Fruit fly (Drosophila melanogaster): ENCODE results near the gene Gss2.
"Not testable (repeated sequence)": the region's sequence is repeated elsewhere in the genome, so short reads cannot be mapped to it uniquely, and the experiment has no call there.

Gene Gss2

DNA sequence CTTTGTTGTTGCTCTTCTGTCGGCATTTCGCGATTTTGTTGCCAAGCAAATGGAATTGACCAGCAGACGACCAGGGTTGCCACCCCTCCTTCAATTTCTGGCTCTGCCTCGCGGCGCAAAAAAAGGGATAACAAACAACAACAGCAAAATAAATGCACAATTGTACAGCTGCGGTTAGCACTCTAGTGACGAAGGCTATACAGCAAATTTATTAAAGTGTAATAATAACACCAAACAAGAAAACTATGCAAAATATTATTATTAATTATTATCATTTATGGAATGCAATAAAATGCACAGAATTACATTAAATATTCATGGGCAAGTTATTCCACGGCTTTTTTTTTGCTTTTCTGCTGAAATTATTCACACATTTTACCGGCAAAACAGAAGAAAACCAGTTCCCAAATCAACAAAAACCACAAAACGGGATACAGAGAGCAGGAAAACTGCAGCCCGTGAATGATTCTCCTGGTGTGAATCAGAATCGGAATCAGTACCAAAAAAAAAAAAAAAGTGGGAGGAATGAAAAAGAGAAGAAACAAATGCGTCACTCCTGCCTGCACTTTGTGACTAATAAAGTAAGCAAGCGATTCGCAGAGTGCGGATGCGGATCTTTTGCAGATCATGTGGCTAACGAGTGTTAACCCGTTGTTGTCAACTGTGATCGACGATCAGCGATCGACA, 20.1 kb upstream of the Gss2 start:
- TF ChIP-seq noc (tag; optimal IDR thresholded peaks at IDR 0.05), result no peak

DNA sequence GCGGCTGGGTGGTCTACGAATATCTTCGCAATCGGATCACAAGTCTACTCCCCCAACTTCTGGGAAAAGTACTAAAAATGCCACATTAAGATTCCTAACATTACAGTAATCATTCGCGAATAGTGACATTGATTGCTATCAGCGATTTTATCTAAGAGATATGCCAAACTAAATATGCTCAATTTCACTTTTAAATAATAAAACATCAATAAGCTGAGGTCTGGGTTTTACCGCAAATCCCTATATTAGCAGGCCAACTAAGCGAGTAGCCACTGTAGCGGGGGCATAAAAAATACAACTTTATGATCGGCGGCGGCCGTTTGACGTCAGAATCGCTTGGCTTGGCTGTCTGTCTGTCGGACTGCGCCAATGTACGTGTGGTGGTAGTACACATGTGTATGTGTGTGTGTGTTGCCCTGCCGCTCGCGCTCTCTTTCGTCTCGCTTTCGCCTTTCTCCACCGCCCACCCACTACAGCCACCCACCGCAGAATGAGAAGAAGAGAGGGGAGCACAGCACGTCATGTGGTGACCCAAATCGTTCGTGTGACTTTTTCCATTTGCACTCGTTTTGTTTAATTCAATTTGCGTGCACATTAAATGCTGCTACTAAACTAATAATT, 19.1 kb upstream of the Gss2 start:
- TF ChIP-seq noc (tag; optimal IDR thresholded peaks at IDR 0.05), result peak; percentile 99

DNA sequence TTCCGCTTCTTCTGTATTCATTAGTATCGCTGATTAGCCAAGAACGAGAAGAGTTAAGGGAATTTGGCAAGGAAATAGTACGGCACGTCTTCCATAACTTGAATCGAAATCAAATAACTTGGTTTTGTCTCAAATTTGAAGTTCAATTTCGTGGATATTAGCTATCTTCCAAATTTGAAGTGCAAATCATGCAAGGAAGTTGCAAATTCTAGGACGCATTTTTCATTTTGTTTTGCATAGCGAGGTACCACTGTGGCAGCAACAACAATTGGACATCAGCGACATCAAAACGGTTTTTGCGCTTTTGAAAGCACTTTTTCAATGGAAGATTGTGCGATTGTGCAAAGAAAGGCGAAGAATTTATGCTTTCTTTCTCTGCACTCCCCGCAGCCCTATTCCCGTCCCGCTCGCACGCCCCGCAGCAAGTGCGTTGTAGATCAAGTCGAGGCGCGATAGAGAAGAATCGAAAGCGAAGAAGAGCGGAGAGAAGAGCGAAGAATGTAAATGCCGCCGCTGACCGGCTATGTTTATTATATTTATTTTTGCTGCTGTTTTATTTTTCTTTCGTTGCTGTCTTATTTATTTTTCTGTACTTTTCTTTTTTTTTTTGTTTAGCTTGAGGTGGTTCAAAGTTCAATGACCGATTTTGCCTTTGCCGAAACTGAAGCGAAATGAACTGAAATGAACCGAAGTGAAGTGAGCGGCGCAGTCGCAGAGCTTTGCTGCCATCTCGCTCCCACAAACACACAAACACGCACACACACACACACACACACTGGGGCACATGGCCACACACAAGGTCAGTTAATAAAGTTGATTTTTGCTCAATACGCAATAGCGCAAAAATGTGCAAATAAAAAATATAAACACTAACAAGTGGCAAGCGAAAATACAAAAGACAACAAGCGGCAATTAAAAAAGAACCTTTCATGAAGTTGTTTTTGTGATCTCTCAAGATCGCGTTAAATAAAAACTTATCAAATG, 18.1 kb upstream of the Gss2 start:
- peak; percentile 91 for TF ChIP-seq noc (tag; optimal IDR thresholded peaks at IDR 0.05)

DNA sequence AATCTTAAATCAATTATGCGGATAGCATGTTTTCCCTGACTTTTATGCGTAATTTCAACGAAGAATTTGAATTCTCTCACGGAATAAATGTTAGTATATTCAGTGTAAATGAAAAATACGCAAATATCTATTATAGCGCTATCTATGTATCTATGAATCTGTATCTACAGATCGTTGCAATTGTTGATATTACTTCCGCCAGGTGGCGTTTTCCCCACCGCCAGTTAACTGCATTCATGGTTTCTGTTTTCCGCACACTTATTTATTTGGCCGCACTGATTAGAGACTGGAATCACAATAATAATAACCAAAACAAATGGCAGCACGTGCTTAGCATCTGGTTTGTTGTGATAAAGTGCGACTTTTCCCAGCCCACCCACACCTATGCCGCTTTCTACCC, 16.7 kb upstream of the Gss2 start:
- no peak for TF ChIP-seq noc (tag; optimal IDR thresholded peaks at IDR 0.05)

DNA sequence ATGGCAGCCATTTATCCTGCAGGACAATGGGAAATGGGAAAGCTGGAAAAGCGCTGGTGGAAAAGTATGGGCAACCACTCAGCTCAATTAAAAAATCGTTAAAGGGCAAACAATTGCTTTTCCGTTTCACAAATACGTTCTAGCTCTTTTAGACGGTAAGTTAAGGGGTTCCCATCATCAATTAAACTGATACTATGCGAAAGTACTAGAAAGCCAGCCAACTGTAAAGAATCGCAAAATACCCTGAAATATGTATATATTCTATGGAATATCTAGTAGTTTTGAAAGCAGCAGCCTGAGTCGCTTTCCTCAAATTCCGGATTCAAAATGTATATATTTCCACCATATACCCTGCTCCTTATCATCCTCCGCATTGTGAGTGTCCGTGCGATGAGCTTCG, 16.1 kb upstream of the Gss2 start, which contains the start of gene CG12985:
Gene CG12985, plus strand, starts transcription at position 301 of the 400 bp plus-strand sequence.
- TF ChIP-seq noc (tag; optimal IDR thresholded peaks at IDR 0.05), result no peak

DNA sequence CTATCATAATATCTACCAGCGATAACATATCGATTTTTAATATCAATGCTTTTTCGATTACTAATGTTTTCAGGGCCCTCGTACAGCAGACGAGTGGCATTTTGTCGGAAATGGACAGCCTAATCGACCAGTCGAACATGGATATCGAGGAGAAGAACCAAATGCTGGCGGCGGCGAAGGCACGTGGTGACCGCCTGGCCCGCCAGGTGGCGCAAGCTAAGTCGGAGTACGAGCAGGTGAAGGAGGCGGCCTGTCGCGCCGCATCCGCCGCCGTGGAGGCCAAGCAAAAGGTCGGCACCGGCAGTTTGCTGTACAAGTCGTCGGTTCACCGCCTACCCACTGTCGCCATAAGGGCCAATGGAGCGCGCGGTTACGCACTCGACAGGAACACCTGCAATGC, 14.9 kb upstream of the Gss2 start:
- no peak for TF ChIP-seq noc (tag; optimal IDR thresholded peaks at IDR 0.05)

DNA sequence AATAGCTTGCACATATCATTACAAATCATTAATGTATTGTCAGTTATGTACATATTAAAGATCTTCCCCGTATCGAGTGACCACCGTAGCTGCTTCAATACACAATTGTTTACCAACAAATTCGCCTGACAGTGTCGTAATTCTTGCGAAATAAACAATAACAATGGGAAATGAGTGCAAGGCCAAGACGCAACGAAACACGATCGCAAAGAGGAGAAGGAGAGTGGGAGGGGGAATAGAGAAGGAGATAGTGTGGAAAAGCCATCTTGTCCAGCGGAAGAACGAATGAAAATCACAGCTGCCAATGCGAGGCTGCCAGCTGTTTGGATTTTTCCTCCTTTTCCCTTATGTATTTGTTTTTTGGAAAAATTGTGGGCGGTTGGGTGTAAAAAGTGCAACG, 14.2 kb upstream of the Gss2 start:
- TF ChIP-seq noc (tag; optimal IDR thresholded peaks at IDR 0.05), result no peak

DNA sequence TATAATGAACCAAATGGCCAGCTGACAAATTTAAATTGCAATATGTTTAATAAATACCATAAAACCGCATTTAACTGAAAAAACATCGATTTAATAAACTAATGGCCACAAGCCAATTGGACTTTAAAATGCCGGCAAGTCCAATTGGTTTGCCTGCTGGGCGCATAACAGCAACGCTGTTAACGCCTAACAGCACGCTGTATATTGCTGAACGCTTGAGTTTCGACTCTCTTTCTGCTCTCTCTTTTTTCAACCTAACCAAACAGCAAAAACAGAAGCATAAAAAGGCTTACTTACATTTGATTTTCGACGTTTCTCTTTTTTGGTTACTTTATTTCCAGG, 13.4 kb upstream of the Gss2 start:
- no peak for TF ChIP-seq noc (tag; optimal IDR thresholded peaks at IDR 0.05)

DNA sequence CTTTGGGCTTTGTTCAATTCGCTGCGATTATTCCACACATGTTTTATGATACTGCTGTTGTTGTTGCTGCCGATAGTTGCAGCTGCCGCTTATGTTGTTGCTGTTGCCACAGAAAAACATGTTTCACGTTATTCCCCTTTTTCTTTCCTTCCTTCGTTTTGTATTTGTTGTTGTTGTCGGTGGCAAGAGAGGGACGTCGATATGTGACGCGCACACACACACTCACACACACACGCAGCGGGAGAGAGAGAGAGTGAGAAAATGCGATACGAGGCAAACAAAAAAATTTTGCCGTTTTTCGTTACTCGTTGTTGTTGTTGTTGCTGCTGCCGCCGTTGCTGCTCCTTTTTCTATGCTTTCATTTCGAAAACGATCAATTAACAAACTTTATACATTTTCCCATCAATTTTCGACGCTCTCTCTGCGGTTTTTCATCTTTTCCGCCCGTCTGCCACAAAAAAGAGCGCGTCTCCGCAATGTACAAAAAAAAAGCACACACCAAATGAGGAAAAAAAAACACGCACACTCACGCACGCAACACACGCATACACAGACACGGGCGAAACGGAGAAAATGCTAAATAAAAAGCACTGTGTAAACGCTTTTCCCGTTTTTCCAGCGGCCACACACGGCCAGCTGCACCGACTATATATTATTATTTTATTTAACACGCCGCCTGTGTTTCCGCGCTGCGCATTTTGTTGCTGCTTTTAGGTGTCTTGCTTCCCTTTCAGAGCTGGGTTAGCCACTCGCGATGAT, 12.9 kb upstream of the Gss2 start:
- no peak for TF ChIP-seq noc (tag; optimal IDR thresholded peaks at IDR 0.05)

DNA sequence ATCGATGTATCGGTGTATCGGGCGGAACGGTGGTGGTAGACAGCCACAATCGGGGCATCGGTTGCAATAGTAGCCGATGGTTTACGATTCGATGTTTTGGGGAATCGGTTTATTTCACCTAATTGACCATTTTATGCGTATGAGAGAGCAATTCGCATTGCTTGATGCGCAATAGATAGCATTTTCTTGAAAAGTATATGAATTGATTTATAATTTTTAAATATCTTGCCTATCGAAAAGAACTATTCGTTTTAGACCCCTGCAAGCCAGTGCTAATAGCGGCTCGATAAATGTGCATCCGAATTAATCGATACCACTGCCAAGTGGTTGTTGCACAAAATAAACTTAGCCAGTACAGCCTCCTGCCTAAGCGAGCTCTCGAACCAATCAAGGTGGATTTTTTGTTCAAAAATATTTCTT, 12.3 kb upstream of the Gss2 start, which contains the start of gene mnb:
Gene mnb, minus strand, starts transcription at position 15 of the 420 bp plus-strand sequence.
- TF ChIP-seq noc (tag; optimal IDR thresholded peaks at IDR 0.05), result no peak

DNA sequence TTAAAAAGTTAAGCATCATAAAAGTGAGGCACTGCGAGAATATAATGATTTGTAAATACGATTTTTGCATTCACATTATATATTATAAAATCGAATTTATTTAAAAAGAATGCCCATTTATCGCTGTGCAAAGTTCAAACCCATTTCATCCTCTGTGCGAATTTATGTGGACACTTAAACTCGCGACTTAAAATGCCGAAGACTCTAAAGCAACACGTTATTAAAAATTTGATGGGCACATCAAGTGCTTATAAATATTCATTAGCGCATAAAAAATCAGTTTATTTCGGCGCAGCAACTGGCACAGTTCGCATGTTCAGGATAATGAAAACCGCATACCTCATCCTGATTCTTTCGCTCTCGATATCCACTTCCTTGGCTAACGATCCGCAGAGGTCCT, 11.6 kb upstream of the Gss2 start, which contains the start of gene CG6788:
Gene CG6788, plus strand, starts transcription at position 301 of the 400 bp plus-strand sequence.
- TF ChIP-seq noc (tag; optimal IDR thresholded peaks at IDR 0.05), result no peak

DNA sequence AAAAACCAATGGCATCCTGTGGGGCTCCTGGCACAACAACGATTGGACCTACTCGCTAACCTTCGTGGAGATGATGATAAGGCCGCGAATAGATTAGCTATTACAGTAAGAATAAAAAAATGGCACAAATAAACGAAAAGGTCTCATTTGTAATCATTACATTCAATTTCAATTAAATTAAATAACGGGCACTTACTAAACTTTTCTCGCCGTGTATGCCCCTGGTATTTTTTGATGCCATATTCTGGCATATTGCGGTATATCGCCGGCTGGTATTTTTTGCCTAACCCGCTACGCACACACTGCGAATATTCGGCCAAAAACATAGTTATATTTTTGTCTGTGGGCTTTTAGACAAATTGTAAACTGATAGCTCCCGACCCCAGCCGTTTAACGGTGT, 10.3 kb upstream of the Gss2 start, which contains the start of gene Gss1:
Gene Gss1, plus strand, starts transcription at position 301 of the 400 bp plus-strand sequence.
- not testable (repeated sequence) for TF ChIP-seq noc (tag; optimal IDR thresholded peaks at IDR 0.05)

DNA sequence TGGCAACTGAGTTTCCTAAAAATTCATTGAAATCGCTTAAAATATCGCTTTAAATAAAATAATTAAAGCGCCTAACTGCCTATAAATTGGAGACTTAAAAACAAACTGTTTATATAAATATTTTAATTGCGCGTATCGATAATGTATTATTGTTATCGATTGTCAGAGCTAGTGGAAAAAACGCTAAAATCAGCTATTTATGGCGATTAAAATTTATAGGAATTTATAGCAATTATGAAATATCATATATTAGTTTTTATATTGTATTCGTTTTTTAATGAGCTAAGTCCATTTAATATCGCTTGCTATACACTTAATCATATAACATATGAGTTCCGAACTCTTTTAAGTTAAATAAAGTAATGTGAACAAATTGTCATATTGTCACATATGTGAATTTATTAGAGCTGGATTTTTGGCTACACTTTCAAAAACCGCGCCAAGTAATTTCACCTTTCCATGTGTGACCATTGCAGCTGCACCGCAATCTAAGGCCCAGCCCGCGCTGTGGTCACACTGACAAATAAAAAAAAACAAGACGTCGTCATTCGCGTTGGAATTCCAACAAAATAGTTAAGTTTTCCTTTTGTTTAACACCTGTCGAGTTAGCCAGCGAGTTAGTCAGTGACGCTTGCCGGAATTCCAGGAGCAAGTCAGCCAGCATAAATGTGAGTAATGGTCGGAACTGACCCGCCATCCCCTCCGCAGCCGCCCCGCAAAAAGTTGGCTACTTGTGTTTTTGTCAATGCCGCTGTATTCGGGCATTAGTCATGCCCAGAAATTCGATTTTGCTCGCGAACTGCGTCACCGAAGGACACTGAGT, 7.9 kb downstream of the Gss2 start, which contains the start of the genes CG7772 and Vps4:
Gene CG7772, minus strand, starts transcription at position 78 of the 823 bp plus-strand sequence.
Gene Vps4, plus strand, starts transcription at position 509 of the 823 bp plus-strand sequence.
- TF ChIP-seq noc (tag; optimal IDR thresholded peaks at IDR 0.05), result no peak

DNA sequence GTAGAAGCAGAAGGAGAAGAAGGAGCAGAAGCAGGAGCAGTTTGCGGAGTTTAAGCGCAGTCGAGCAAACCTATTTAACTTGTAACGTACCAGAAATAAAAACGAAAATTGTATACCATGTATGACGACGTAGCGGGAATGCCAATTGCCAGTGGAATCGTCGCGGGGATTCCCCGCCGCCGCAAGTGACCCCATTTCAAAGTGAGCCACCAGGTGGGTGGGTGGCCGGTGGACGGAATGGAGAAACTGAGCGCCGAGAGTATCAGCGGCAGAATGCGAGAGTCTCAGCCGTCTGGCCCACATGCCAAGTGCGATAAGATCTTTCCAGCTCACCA, 11.1 kb downstream of the Gss2 start:
- TF ChIP-seq noc (tag; optimal IDR thresholded peaks at IDR 0.05), result no peak
